Worm (Caenorhabditis elegans): ENCODE results near the gene F35B12.9.

- TF ChIP-seq ama-1 (optimal IDR thresholded peaks at IDR 0.05) (no peak), K02D7.2 (tag; optimal IDR thresholded peaks at IDR 0.05) (no peak), ets-4 (tag; optimal IDR thresholded peaks at IDR 0.05) (no peak), pqm-1 (tag; optimal IDR thresholded peaks at IDR 0.05) (no peak)
Observed at ce11 chrV:11580826-11581225, 20.1 kb upstream of the F35B12.9 start, which contains the start of gene srx-90.
